Fruit fly (Drosophila melanogaster): Measurements from ENCODE around the gene CkIIalpha-i3.

Gene CkIIalpha-i3

dm6 chr3L:711839-712553, 1.6 kb upstream of the CkIIalpha-i3 start, which contains the start of gene CG13896 (continued):
- TF ChIP-seq achi (GFP tag; optimal IDR thresholded peaks at IDR 0.05) (peak; percentile 72), CG6163 (GFP tag; IDR thresholded peaks at IDR 0.05) (peak; percentile 66), OdsH (GFP tag; optimal IDR thresholded peaks at IDR 0.05) (peak; percentile 77), Hr38 (GFP tag; optimal IDR thresholded peaks at IDR 0.05) (no peak), Lpt (GFP tag; optimal IDR thresholded peaks at IDR 0.05) (peak; percentile 16), CG6276 (GFP tag; optimal IDR thresholded peaks at IDR 0.05) (peak; percentile 75), CG3919 (GFP tag; optimal IDR thresholded peaks at IDR 0.05) (peak; percentile 84), Eip78C (GFP tag) (peak; percentile 92), fd85E (GFP tag; optimal IDR thresholded peaks at IDR 0.05) (no peak), Gug (GFP tag; IDR thresholded peaks at IDR 0.05) (peak; percentile 38; the same call in 1 of the 2 replicates)

- TF ChIP-seq CG6854 (GFP tag; optimal IDR thresholded peaks at IDR 0.05) (no peak), Eip75B (GFP tag; optimal IDR thresholded peaks at IDR 0.05) (no peak), Hr38 (GFP tag; optimal IDR thresholded peaks at IDR 0.05) (no peak), cyc (GFP tag; optimal IDR thresholded peaks at IDR 0.05) (no peak), dsx (GFP tag; optimal IDR thresholded peaks at IDR 0.05; ENCODE audit: poor library complexity, severe bottlenecking) (no peak), Met (GFP tag; optimal IDR thresholded peaks at IDR 0.05) (no peak), spab (GFP tag; optimal IDR thresholded peaks at IDR 0.05) (no peak), fkh (GFP tag; optimal IDR thresholded peaks at IDR 0.05) (no peak), Blimp-1 (GFP tag; optimal IDR thresholded peaks at IDR 0.05) (no peak), acj6 (GFP tag; optimal IDR thresholded peaks at IDR 0.05) (no peak), Hr4 (GFP tag; optimal IDR thresholded peaks at IDR 0.05) (no peak), CG9139 (GFP tag; optimal IDR thresholded peaks at IDR 0.05) (no peak), CG4318 (GFP tag; optimal IDR thresholded peaks at IDR 0.05) (no peak), svp (GFP tag) (no peak), CG34406 (GFP tag; optimal IDR thresholded peaks at IDR 0.05) (no peak), Lpt (GFP tag; optimal IDR thresholded peaks at IDR 0.05) (no peak), lz (GFP tag; optimal IDR thresholded peaks at IDR 0.05) (no peak)
Measured at dm6 chr3L:709882-710281, 525 bp downstream of the CkIIalpha-i3 start.

- TF ChIP-seq CG6792 (GFP tag; optimal IDR thresholded peaks at IDR 0.05): no peak
- no peak for TF ChIP-seq Hr39 (GFP tag; optimal IDR thresholded peaks at IDR 0.05)
- peak; percentile 45 for TF ChIP-seq CG6808 (GFP tag; optimal IDR thresholded peaks at IDR 0.05)
- peak; percentile 39 for TF ChIP-seq fkh (GFP tag; optimal IDR thresholded peaks at IDR 0.05)
- TF ChIP-seq dac (GFP tag; optimal IDR thresholded peaks at IDR 0.05): no peak
- TF ChIP-seq esn (GFP tag; optimal IDR thresholded peaks at IDR 0.05): no peak
- no peak for TF ChIP-seq Sox15 (GFP tag; optimal IDR thresholded peaks at IDR 0.05)
- TF ChIP-seq Sox14 (GFP tag; optimal IDR thresholded peaks at IDR 0.05): no peak
- no peak for TF ChIP-seq pdm3 (GFP tag; optimal IDR thresholded peaks at IDR 0.05)
- no peak for TF ChIP-seq vri (GFP tag; optimal IDR thresholded peaks at IDR 0.05)
- no peak for TF ChIP-seq CG6276 (GFP tag; optimal IDR thresholded peaks at IDR 0.05)
- no peak for TF ChIP-seq Ets21C (GFP tag; optimal IDR thresholded peaks at IDR 0.05)
- TF ChIP-seq Eip78C (GFP tag): peak; percentile 70
- TF ChIP-seq CG3919 (GFP tag; optimal IDR thresholded peaks at IDR 0.05): no peak
- no peak for TF ChIP-seq acj6 (GFP tag; optimal IDR thresholded peaks at IDR 0.05)
- TF ChIP-seq net (GFP tag; optimal IDR thresholded peaks at IDR 0.05): no peak
- TF ChIP-seq Met (GFP tag; optimal IDR thresholded peaks at IDR 0.05): peak; percentile 19
- no peak for TF ChIP-seq CG34406 (GFP tag; optimal IDR thresholded peaks at IDR 0.05)
- TF ChIP-seq salr (GFP tag; optimal IDR thresholded peaks at IDR 0.05): no peak
- no peak for TF ChIP-seq dsx (GFP tag; optimal IDR thresholded peaks at IDR 0.05; ENCODE audit: poor library complexity, severe bottlenecking)
- TF ChIP-seq eg (GFP tag; IDR thresholded peaks at IDR 0.05): peak; percentile 42; the same call in 1 of the 3 replicates
- TF ChIP-seq CG8119 (GFP tag; IDR thresholded peaks at IDR 0.05): peak; percentile 20; the same call in 1 of the 3 replicates
- TF ChIP-seq CG6163 (GFP tag; IDR thresholded peaks at IDR 0.05): no peak
- TF ChIP-seq OdsH (GFP tag; optimal IDR thresholded peaks at IDR 0.05): no peak
- TF ChIP-seq fd59A (GFP tag; optimal IDR thresholded peaks at IDR 0.05): no peak
- peak; percentile 79 for TF ChIP-seq CG1621 (tag; optimal IDR thresholded peaks at IDR 0.05)
- TF ChIP-seq CG32006 (GFP tag; optimal IDR thresholded peaks at IDR 0.05): no peak
- TF ChIP-seq CG7368 (GFP tag; optimal IDR thresholded peaks at IDR 0.05): no peak
- TF ChIP-seq CG10669 (GFP tag; optimal IDR thresholded peaks at IDR 0.05): no peak
- no peak for TF ChIP-seq CG11762 (GFP tag; optimal IDR thresholded peaks at IDR 0.05; ENCODE audit: insufficient read depth)
- no peak for TF ChIP-seq achi (GFP tag; optimal IDR thresholded peaks at IDR 0.05)
- no peak for TF ChIP-seq Sox102F (GFP tag; optimal IDR thresholded peaks at IDR 0.05)
Measured at dm6 chr3L:707992-708489, 2.4 kb downstream of the CkIIalpha-i3 start, which contains the start of gene CG13895. TSS of gene CG13895 (minus strand) at chr3L:708205.

Data from whole organism, prepupa.